Worm (Caenorhabditis elegans) whole organism, L2 larva: Measurements from ENCODE around the gene srd-26.

Experiments
- F13H6.1 ChIP-seq: sonication (generic microtip); optimal IDR thresholded peaks from 2 replicates; lab custom pipeline; 2016; ENCODE audit warnings: missing genetic modification characterization, missing compliant biosample characterization
- R02D3.7 ChIP-seq: fragments of 150-350 bp; optimal IDR thresholded peaks from 2 replicates; lab custom pipeline; 2014; ENCODE audit warnings: missing biosample characterization, missing genetic modification characterization
- alr-1 ChIP-seq: fragments of 150-350 bp; optimal IDR thresholded peaks from 2 replicates; lab custom pipeline; 2014; ENCODE audit warnings: missing biosample characterization, missing genetic modification characterization
- ceh-16 ChIP-seq: fragments of 150-350 bp; optimal IDR thresholded peaks from 2 replicates; lab custom pipeline; 2014; ENCODE audit warnings: missing biosample characterization, missing genetic modification characterization
- ceh-82 ChIP-seq: fragments of 150-350 bp; optimal IDR thresholded peaks from 2 replicates; lab custom pipeline; 2014; ENCODE audit warnings: missing biosample characterization, missing genetic modification characterization
- elt-1 ChIP-seq: fragments of 150-350 bp; optimal IDR thresholded peaks from 2 replicates; lab custom pipeline; 2014; ENCODE audit warnings: missing biosample characterization, missing genetic modification characterization
- elt-3 ChIP-seq: sonication (generic microtip); optimal IDR thresholded peaks from 2 replicates; lab custom pipeline; 2017; ENCODE audit warnings: missing biosample characterization, missing genetic modification characterization
- fos-1 ChIP-seq: fragments of 150-350 bp; optimal IDR thresholded peaks from 2 replicates; lab custom pipeline; 2014; ENCODE audit warnings: missing biosample characterization, missing genetic modification characterization
- gmeb-1 ChIP-seq: fragments of 150-350 bp; optimal IDR thresholded peaks from 2 replicates; lab custom pipeline; 2014; ENCODE audit warnings: missing biosample characterization, missing genetic modification characterization
- lin-11 ChIP-seq: fragments of 150-350 bp; sonication (generic microtip); optimal IDR thresholded peaks from 2 replicates; lab custom pipeline; 2014; ENCODE audit warnings: missing biosample characterization, missing genetic modification characterization, inconsistent platforms, mixed read lengths
- lin-13 ChIP-seq: fragments of 150-350 bp; optimal IDR thresholded peaks from 2 replicates; lab custom pipeline; 2014; ENCODE audit warnings: missing biosample characterization, missing genetic modification reagents, missing genetic modification characterization
- lin-39 ChIP-seq: fragments of 150-350 bp; optimal IDR thresholded peaks from 2 replicates; lab custom pipeline; 2014; ENCODE audit warnings: missing biosample characterization, missing genetic modification reagents, missing genetic modification characterization
- lsy-2 ChIP-seq, 2 experiments: fragments of 150-350 bp in 1 of 2; sonication (generic microtip) in 1 of 2; optimal IDR thresholded peaks; 2 replicates each; lab custom pipeline; 2014 to 2017; ENCODE audit warnings: missing biosample characterization in 2 of 2, missing genetic modification characterization in 2 of 2
- mab-5 ChIP-seq: fragments of 150-350 bp; optimal IDR thresholded peaks from 2 replicates; lab custom pipeline; 2014; ENCODE audit warnings: missing biosample characterization, missing genetic modification characterization
- nhr-11 ChIP-seq: fragments of 150-350 bp; optimal IDR thresholded peaks from 2 replicates; lab custom pipeline; 2014; ENCODE audit warnings: missing biosample characterization, missing genetic modification characterization
- nhr-12 ChIP-seq: fragments of 150-350 bp; optimal IDR thresholded peaks from 2 replicates; lab custom pipeline; 2014; ENCODE audit warnings: missing biosample characterization, missing genetic modification characterization
- nhr-129 ChIP-seq: fragments of 150-350 bp; optimal IDR thresholded peaks from 2 replicates; lab custom pipeline; 2014; ENCODE audit warnings: missing biosample characterization, missing genetic modification characterization
- nhr-21 ChIP-seq: fragments of 150-350 bp; optimal IDR thresholded peaks from 2 replicates; lab custom pipeline; 2014; ENCODE audit warnings: missing biosample characterization, missing genetic modification characterization
- nhr-23 ChIP-seq: fragments of 150-350 bp; optimal IDR thresholded peaks from 2 replicates; lab custom pipeline; 2014; ENCODE audit warnings: missing biosample characterization, missing genetic modification reagents, missing genetic modification characterization
- nhr-25 ChIP-seq: fragments of 150-350 bp; sonication (generic microtip); optimal IDR thresholded peaks from 3 replicates; lab custom pipeline; 2014; ENCODE audit warnings: missing biosample characterization, missing genetic modification characterization
- nhr-77 ChIP-seq: fragments of 150-350 bp; optimal IDR thresholded peaks from 2 replicates; lab custom pipeline; 2014; ENCODE audit warnings: missing biosample characterization, missing genetic modification characterization
- peb-1 ChIP-seq: fragments of 150-350 bp; optimal IDR thresholded peaks from 2 replicates; lab custom pipeline; 2014; ENCODE audit warnings: missing biosample characterization, missing genetic modification characterization
- skn-1 ChIP-seq: sonication (generic microtip); optimal IDR thresholded peaks from 2 replicates; lab custom pipeline; 2017; ENCODE audit warnings: missing biosample characterization, missing genetic modification characterization
- sma-3 ChIP-seq: sonication (generic microtip); optimal IDR thresholded peaks from 2 replicates; lab custom pipeline; 2016; ENCODE audit warnings: missing genetic modification reagents, missing genetic modification characterization, missing compliant biosample characterization
- sma-9 ChIP-seq, 2 experiments: fragments of 150-350 bp in 1 of 2; sonication (generic microtip) in 1 of 2; optimal IDR thresholded peaks; 2 replicates each; lab custom pipeline; 2014 to 2016; ENCODE audit warnings: missing genetic modification characterization in 2 of 2, mild to moderate bottlenecking in 1 of 2, missing biosample characterization in 1 of 2, missing compliant biosample characterization in 1 of 2, missing genetic modification reagents in 1 of 2, moderate library complexity in 1 of 2
- unc-39 ChIP-seq: fragments of 150-350 bp; optimal IDR thresholded peaks from 2 replicates; lab custom pipeline; 2014; ENCODE audit warnings: missing biosample characterization, missing genetic modification characterization
- unc-55 ChIP-seq: fragments of 150-350 bp; sonication (generic microtip); optimal IDR thresholded peaks from 3 replicates; lab custom pipeline; 2014; ENCODE audit warnings: missing biosample characterization, missing genetic modification reagents, missing genetic modification characterization
- unc-62 ChIP-seq: fragments of 150-350 bp; optimal IDR thresholded peaks from 2 replicates; lab custom pipeline; 2014; ENCODE audit warnings: missing biosample characterization, missing genetic modification reagents, missing genetic modification characterization
- ztf-11 ChIP-seq: sonication (generic microtip); optimal IDR thresholded peaks from 2 replicates; lab custom pipeline; 2017; ENCODE audit warnings: missing biosample characterization, missing genetic modification characterization

srd-26 gene

ce11 chrV:14127834-14128233 is 35.0 kb downstream of the srd-26 start:
- peak; percentile 52 for TF ChIP-seq fos-1 (tag; lab: Kevin White, UChicago)
- TF ChIP-seq mab-5 (tag; lab: Kevin White, UChicago): no peak
- peak; percentile 18 for TF ChIP-seq nhr-129 (tag; lab: Kevin White, UChicago)
- no peak for TF ChIP-seq peb-1 (tag; lab: Kevin White, UChicago)

ce11 chrV:14126341-14126924 is 36.4 kb downstream of the srd-26 start:
- TF ChIP-seq nhr-77: no peak
- peak; percentile 17 for TF ChIP-seq nhr-129 (tag; lab: Kevin White, UChicago)
- TF ChIP-seq, all 48 proteins: peak for 1

- TF ChIP-seq fos-1 (tag; lab: Kevin White, UChicago) (no peak), sma-9 (GFP tag; optimal IDR thresholded peaks at IDR 0.05; lab: Kevin White, UChicago) (no peak), sma-9 (tag; optimal IDR thresholded peaks at IDR 0.05; lab: Kevin White, UChicago) (no peak), sma-3 (GFP tag; lab: Kevin White, UChicago) (no peak), lin-11 (tag; lab: Kevin White, UChicago) (no peak), nhr-21 (tag; lab: Kevin White, UChicago) (no peak), ztf-11 (tag; lab: Kevin White, UChicago) (no peak), elt-1 (tag; lab: Kevin White, UChicago) (no peak), R02D3.7 (tag; lab: Kevin White, UChicago) (no peak), lin-13 (GFP tag; lab: Kevin White, UChicago) (no peak), alr-1 (no peak), unc-62 (no peak), nhr-23 (tag; lab: Kevin White, UChicago) (no peak), ceh-82 (no peak), gmeb-1 (tag; lab: Kevin White, UChicago) (no peak), nhr-12 (tag; lab: Kevin White, UChicago) (no peak), nhr-129 (tag; lab: Kevin White, UChicago) (no peak), mab-5 (tag; lab: Kevin White, UChicago) (no peak), F13H6.1 (tag; lab: Kevin White, UChicago) (no peak), nhr-11 (tag; lab: Kevin White, UChicago) (no peak)
- TF ChIP-seq, all 48 proteins: peak for 0
Observed at ce11 chrV:14123176-14123575, 39.6 kb downstream of the srd-26 start.

- TF ChIP-seq ceh-82 (no peak), unc-55 (no peak), sma-3 (GFP tag; lab: Kevin White, UChicago) (no peak), lin-39 (tag; lab: Kevin White, UChicago) (no peak), nhr-25 (tag; lab: Kevin White, UChicago) (no peak), ceh-16 (tag; lab: Kevin White, UChicago) (no peak), elt-3 (tag; lab: Kevin White, UChicago) (no peak), unc-62 (no peak), nhr-12 (tag; lab: Kevin White, UChicago) (no peak), gmeb-1 (tag; lab: Kevin White, UChicago) (no peak), lsy-2 (tag; optimal IDR thresholded peaks at IDR 0.05; lab: Kevin White, UChicago) (no peak), unc-39 (tag; lab: Kevin White, UChicago) (no peak), skn-1 (no peak)
Observed at ce11 chrV:14120674-14121073, 42.1 kb downstream of the srd-26 start.
